Fruit fly (Drosophila melanogaster) whole organism, embryonic: ENCODE measurements around the gene SMC6.

ENCODE experiments used
- Adf1 ChIP-seq: fragments of 200-800 bp; sonication (Bioruptor generic); IDR thresholded peaks from 2 replicates; pipeline ENCODE4 v1.3.6; 2022; ENCODE audit warnings: missing biosample characterization, missing genetic modification characterization
- Atf6 ChIP-seq: fragments of 200-800 bp; sonication (Bioruptor generic); IDR thresholded peaks from 2 replicates; pipeline ENCODE4 v1.3.6; 2022; ENCODE audit warnings: missing biosample characterization, missing genetic modification characterization
- Blimp-1 ChIP-seq: fragments of 200-800 bp; sonication (Bioruptor generic); optimal IDR thresholded peaks from 3 replicates; lab custom pipeline; 2018; ENCODE audit warnings: missing biosample characterization, missing genetic modification characterization, mild to moderate bottlenecking, moderate library complexity, missing genetic modification reagents
- CG11560 ChIP-seq: fragments of 200-800 bp; sonication (Bioruptor generic); IDR thresholded peaks from 3 replicates; pipeline ENCODE4 v1.3.6; 2022; ENCODE audit warnings: missing biosample characterization, missing genetic modification characterization
- CG12391 ChIP-seq: fragments of 200-800 bp; sonication (Bioruptor generic); optimal IDR thresholded peaks from 3 replicates; lab custom pipeline; 2018; ENCODE audit warnings: missing biosample characterization, mild to moderate bottlenecking, missing genetic modification characterization, moderate library complexity
- CG12942 ChIP-seq: fragments of 200-800 bp; sonication (Bioruptor generic); optimal IDR thresholded peaks from 3 replicates; lab custom pipeline; 2016; ENCODE audit warnings: missing biosample characterization, missing genetic modification characterization
- CG14965 ChIP-seq: fragments of 200-800 bp; sonication (Bioruptor generic); optimal IDR thresholded peaks from 2 replicates; lab custom pipeline; 2016; ENCODE audit warnings: missing biosample characterization, missing genetic modification characterization, borderline replicate concordance
- CG17568 ChIP-seq: fragments of 200-800 bp; sonication (Bioruptor generic); optimal IDR thresholded peaks from 2 replicates; lab custom pipeline; 2018; ENCODE audit warnings: missing biosample characterization, mild to moderate bottlenecking, missing genetic modification characterization, moderate library complexity
- CG34376 ChIP-seq: fragments of 200-800 bp; sonication (Bioruptor generic); optimal IDR thresholded peaks from 2 replicates; lab custom pipeline; 2018; ENCODE audit warnings: missing biosample characterization, mild to moderate bottlenecking, missing genetic modification characterization
- CG3726 ChIP-seq: fragments of 200-800 bp; sonication (Bioruptor generic); IDR thresholded peaks from 3 replicates; pipeline ENCODE4, ENCODE4 v1.3.6; 2022; ENCODE audit warnings: missing biosample characterization, missing genetic modification characterization
- CG4328 ChIP-seq: fragments of 200-800 bp; sonication (Bioruptor generic); optimal IDR thresholded peaks from 3 replicates; lab custom pipeline; 2017; ENCODE audit warnings: missing biosample characterization, missing genetic modification reagents, missing genetic modification characterization
- CG4360 ChIP-seq: fragments of 200-800 bp; sonication (Bioruptor generic); IDR thresholded peaks from 2 replicates; pipeline ENCODE4 v1.3.6; 2022; ENCODE audit warnings: missing biosample characterization, missing genetic modification characterization
- CG6813 ChIP-seq: fragments of 200-800 bp; sonication (Bioruptor generic); optimal IDR thresholded peaks from 2 replicates; lab custom pipeline; 2017; ENCODE audit warnings: missing biosample characterization, missing genetic modification characterization, mild to moderate bottlenecking, moderate library complexity, missing genetic modification reagents
- CG7271 ChIP-seq: fragments of 200-800 bp; sonication (Bioruptor generic); optimal IDR thresholded peaks from 2 replicates; lab custom pipeline; 2018; ENCODE audit warnings: missing biosample characterization, mild to moderate bottlenecking, missing genetic modification characterization, moderate library complexity
- CG7556 ChIP-seq: fragments of 200-800 bp; sonication (Bioruptor generic); optimal IDR thresholded peaks from 2 replicates; lab custom pipeline; 2017; ENCODE audit warnings: missing biosample characterization, mild to moderate bottlenecking, missing genetic modification characterization
- CG7839 ChIP-seq: fragments of 200-800 bp; sonication (Bioruptor generic); optimal IDR thresholded peaks from 3 replicates; lab custom pipeline; 2018; ENCODE audit warnings: missing biosample characterization, mild to moderate bottlenecking, missing genetic modification characterization, moderate library complexity
- CG9932 ChIP-seq: fragments of 200-800 bp; sonication (Bioruptor generic); IDR thresholded peaks from 2 replicates; pipeline ENCODE4 v1.3.6; 2022; ENCODE audit warnings: missing biosample characterization, missing genetic modification characterization
- CTCF ChIP-seq: fragments of 200-800 bp; sonication (Bioruptor generic); optimal IDR thresholded peaks from 2 replicates; lab custom pipeline; 2017; ENCODE audit warnings: missing biosample characterization, mild to moderate bottlenecking, missing genetic modification characterization, moderate library complexity
- CrebB ChIP-seq: fragments of 200-800 bp; sonication (Bioruptor generic); optimal IDR thresholded peaks from 3 replicates; lab custom pipeline; 2018; ENCODE audit warnings: missing biosample characterization, mild to moderate bottlenecking, missing genetic modification characterization
- D19B ChIP-seq: fragments of 200-800 bp; sonication (Bioruptor generic); optimal IDR thresholded peaks from 2 replicates; lab custom pipeline; 2017; ENCODE audit warnings: missing biosample characterization, mild to moderate bottlenecking, missing genetic modification characterization
- Dll ChIP-seq: fragments of 200-800 bp; sonication (Bioruptor generic); IDR thresholded peaks from 4 replicates; pipeline ENCODE4 v1.3.6; 2022; ENCODE audit warnings: missing biosample characterization, missing genetic modification characterization; ENCODE audit not compliant: partially characterized antibody
- E2f2 ChIP-seq: fragments of 200-800 bp; sonication (Bioruptor generic); IDR thresholded peaks from 2 replicates; pipeline ENCODE4 v1.3.6; 2022; ENCODE audit warnings: missing biosample characterization, missing genetic modification characterization
- Hand ChIP-seq: fragments of 200-800 bp; sonication (Bioruptor generic); optimal IDR thresholded peaks from 2 replicates; lab custom pipeline; 2017; ENCODE audit warnings: mild to moderate bottlenecking, missing biosample characterization, missing genetic modification reagents, missing genetic modification characterization
- Hey ChIP-seq: fragments of 200-800 bp; sonication (Bioruptor generic); optimal IDR thresholded peaks from 3 replicates; lab custom pipeline; 2018; ENCODE audit warnings: missing biosample characterization, mild to moderate bottlenecking, missing genetic modification characterization
- Hr39 ChIP-seq: fragments of >200 bp; optimal IDR thresholded peaks from 2 replicates; lab custom pipeline; 2017
- Lhr ChIP-seq: fragments of 200-800 bp; sonication (Bioruptor generic); optimal IDR thresholded peaks from 3 replicates; lab custom pipeline; 2017; ENCODE audit warnings: mild to moderate bottlenecking, missing biosample characterization, missing genetic modification reagents, missing genetic modification characterization
- MTF-1 ChIP-seq: fragments of 200-800 bp; sonication (Bioruptor generic); optimal IDR thresholded peaks from 2 replicates; lab custom pipeline; 2018; ENCODE audit warnings: missing biosample characterization, mild to moderate bottlenecking, missing genetic modification characterization, borderline replicate concordance
- NFAT ChIP-seq: fragments of 200-800 bp; sonication (Bioruptor generic); IDR thresholded peaks from 2 replicates; pipeline ENCODE4 v1.3.6; 2022; ENCODE audit warnings: missing biosample characterization, missing genetic modification characterization
- Stat92E ChIP-seq, 3 experiments: fragments of >200 bp in 2 of 3; fragments of 200-800 bp in 1 of 3; sonication (Bioruptor generic) in 1 of 3; optimal IDR thresholded peaks; 2 replicates each; lab custom pipeline; 2017 to 2019; ENCODE audit warnings: missing biosample characterization in 3 of 3, missing genetic modification characterization in 3 of 3, mild to moderate bottlenecking in 1 of 3, moderate library complexity in 1 of 3
- Vsx1 ChIP-seq: fragments of 200-800 bp; sonication (Bioruptor generic); optimal IDR thresholded peaks from 2 replicates; lab custom pipeline; 2017; ENCODE audit warnings: missing biosample characterization, mild to moderate bottlenecking, missing genetic modification characterization, missing genetic modification reagents
- ato ChIP-seq: fragments of 200-800 bp; sonication (Bioruptor generic); IDR thresholded peaks from 2 replicates; pipeline ENCODE4 v1.3.6; 2022; ENCODE audit warnings: missing biosample characterization, missing genetic modification characterization; ENCODE audit not compliant: partially characterized antibody
- cg ChIP-seq: fragments of 200-800 bp; sonication (Bioruptor generic); optimal IDR thresholded peaks from 3 replicates; lab custom pipeline; 2019; ENCODE audit warnings: missing biosample characterization, mild to moderate bottlenecking, missing genetic modification characterization, moderate library complexity
- chif ChIP-seq, 2 experiments: fragments of 200-800 bp; sonication (Bioruptor generic); optimal IDR thresholded peaks; 3 replicates each; lab custom pipeline; 2016; ENCODE audit warnings: missing biosample characterization in 2 of 2, missing genetic modification characterization in 2 of 2
- chm ChIP-seq: fragments of 200-800 bp; sonication (Bioruptor generic); IDR thresholded peaks from 2 replicates; pipeline ENCODE4 v1.3.6; 2022; ENCODE audit warnings: missing biosample characterization, missing genetic modification characterization
- fd96Cb ChIP-seq: fragments of 200-800 bp; sonication (Bioruptor generic); optimal IDR thresholded peaks from 2 replicates; lab custom pipeline; 2018; ENCODE audit warnings: missing biosample characterization, mild to moderate bottlenecking, missing genetic modification characterization, moderate library complexity
- hbn ChIP-seq: fragments of 200-800 bp; sonication (Bioruptor generic); IDR thresholded peaks from 2 replicates; pipeline ENCODE4 v1.3.6; 2022; ENCODE audit warnings: missing biosample characterization, missing genetic modification characterization; ENCODE audit not compliant: partially characterized antibody
- insv ChIP-seq, 2 experiments: fragments of 200-800 bp; sonication (Bioruptor generic); optimal IDR thresholded peaks; 3 replicates each; lab custom pipeline; 2016 to 2018; ENCODE audit warnings: missing biosample characterization in 2 of 2, missing genetic modification characterization in 2 of 2
- klu ChIP-seq: fragments of 200-800 bp; sonication (Bioruptor generic); IDR thresholded peaks from 2 replicates; pipeline ENCODE4 v1.3.6; 2022; ENCODE audit warnings: missing biosample characterization, missing genetic modification characterization
- mirr ChIP-seq: fragments of 200-800 bp; sonication (Bioruptor generic); optimal IDR thresholded peaks from 3 replicates; lab custom pipeline; 2018; ENCODE audit warnings: missing biosample characterization, mild to moderate bottlenecking, missing genetic modification characterization
- nerfin-1 ChIP-seq: fragments of 200-800 bp; sonication (Bioruptor generic); optimal IDR thresholded peaks from 3 replicates; lab custom pipeline; 2019; ENCODE audit warnings: missing biosample characterization, mild to moderate bottlenecking, missing genetic modification characterization, moderate library complexity
- pb ChIP-seq: fragments of 200-800 bp; sonication (Bioruptor generic); optimal IDR thresholded peaks from 3 replicates; lab custom pipeline; 2016; ENCODE audit warnings: missing biosample characterization, missing genetic modification characterization
- repo ChIP-seq: fragments of 200-800 bp; sonication (Bioruptor generic); optimal IDR thresholded peaks from 2 replicates; lab custom pipeline; 2016; ENCODE audit warnings: missing biosample characterization, missing genetic modification characterization
- run ChIP-seq: fragments of 200-800 bp; sonication (Bioruptor generic); optimal IDR thresholded peaks from 3 replicates; lab custom pipeline; 2018; ENCODE audit warnings: missing biosample characterization, mild to moderate bottlenecking, missing genetic modification characterization
- seq ChIP-seq: fragments of 200-800 bp; sonication (Bioruptor generic); IDR thresholded peaks from 2 replicates; pipeline ENCODE4 v1.3.6; 2022; ENCODE audit warnings: missing biosample characterization, missing genetic modification characterization
- tna ChIP-seq: fragments of 200-800 bp; sonication (Bioruptor generic); IDR thresholded peaks from 2 replicates; pipeline ENCODE4 v1.3.6; 2022; ENCODE audit warnings: missing biosample characterization, missing genetic modification characterization; ENCODE audit not compliant: partially characterized antibody
- z ChIP-seq: fragments of 200-800 bp; sonication (Bioruptor generic); IDR thresholded peaks from 3 replicates; pipeline ENCODE4 v1.3.6; 2022; ENCODE audit warnings: missing biosample characterization, missing genetic modification characterization

SMC6 gene

dm6 chr3R:24161173-24161811 is 31.9 kb downstream of the SMC6 start, which contains the start of the genes Myo95E and TBC1d7 (continued):
- TF ChIP-seq Adf1 (GFP tag; lab: Robert Waterston, UW) (peak; percentile 65; the same call in 1 of the 2 replicates), CG34376 (GFP tag; lab: Kevin White, UChicago) (peak; percentile 74), CG3726 (GFP tag; lab: Robert Waterston, UW) (peak; percentile 89), CG14965 (GFP tag; lab: Kevin White, UChicago) (no peak), chm (GFP tag; lab: Robert Waterston, UW) (peak; percentile 82), CTCF (GFP tag; lab: Kevin White, UChicago) (no peak), z (GFP tag; lab: Robert Waterston, UW) (peak; percentile 51; the same call in 1 of the 3 replicates), CG4328 (peak; percentile 54), Hey (no peak), CG4360 (GFP tag; lab: Robert Waterston, UW) (peak; percentile 66), Stat92E (GFP tag; optimal IDR thresholded peaks at IDR 0.05; lab: Kevin White, UChicago) (peak in 1 of 3 experiments; percentile 7), Hr39 (no peak), CG9932 (peak; percentile 97), CG17568 (GFP tag; lab: Kevin White, UChicago) (no peak), CG11560 (peak; percentile 81), klu (GFP tag; lab: Robert Waterston, UW) (peak; percentile 84)

dm6 chr3R:24151924-24152809 is 41.1 kb downstream of the SMC6 start, which contains the start of the genes p38a and CG6178:
Gene p38a, minus strand, starts transcription at chr3R:24152321.
Gene CG6178, plus strand, starts transcription at chr3R:24152347.
- TF ChIP-seq nerfin-1 (tag; lab: Kevin White, UChicago) (peak; percentile 91), chif (GFP tag; optimal IDR thresholded peaks at IDR 0.05; lab: Kevin White, UChicago) (peak in 1 of 2 experiments; percentile 27), Dll (no peak), Blimp-1 (GFP tag; lab: Kevin White, UChicago) (peak; percentile 96), CG7839 (tag; lab: Kevin White, UChicago) (peak; percentile 99), ato (GFP tag; lab: Robert Waterston, UW) (no peak), MTF-1 (GFP tag; lab: Kevin White, UChicago) (peak; percentile 74), run (peak; percentile 96), mirr (peak; percentile 84), CG7556 (peak; percentile 97), pb (no peak), Lhr (GFP tag; lab: Kevin White, UChicago) (peak; percentile 46), tna (GFP tag; lab: Robert Waterston, UW) (no peak), Hr39 (no peak), repo (GFP tag; lab: Kevin White, UChicago) (no peak), insv (GFP tag; optimal IDR thresholded peaks at IDR 0.05; lab: Kevin White, UChicago) (peak in 1 of 2 experiments; percentile 72), NFAT (GFP tag; lab: Robert Waterston, UW) (peak; percentile 95), cg (GFP tag; lab: Kevin White, UChicago) (no peak), CG6813 (GFP tag; lab: Kevin White, UChicago) (peak; percentile 94), E2f2 (GFP tag; lab: Robert Waterston, UW) (peak; percentile 82), hbn (GFP tag; lab: Robert Waterston, UW) (no peak), Hand (peak; percentile 95), D19B (GFP tag; lab: Kevin White, UChicago) (peak; percentile 94), CrebB (tag; lab: Kevin White, UChicago) (peak; percentile 82), seq (GFP tag; lab: Robert Waterston, UW) (peak; percentile 96), fd96Cb (tag; lab: Kevin White, UChicago) (peak; percentile 98), Vsx1 (GFP tag; lab: Kevin White, UChicago) (peak; percentile 89), Atf6 (GFP tag; lab: Robert Waterston, UW) (peak; percentile 92), CG12391 (tag; lab: Kevin White, UChicago) (peak; percentile 98), CG12942 (GFP tag; lab: Kevin White, UChicago) (peak; percentile 95), CG7271 (tag; lab: Kevin White, UChicago) (peak; percentile 52)
